Worm (Caenorhabditis elegans) whole organism, L3 larva: Measurements from ENCODE around the gene sto-3.

ENCODE experiments used
- ZK546.5 ChIP-seq: sonication (generic microtip); optimal IDR thresholded peaks from 2 replicates; lab custom pipeline; 2017; ENCODE audit warnings: missing biosample characterization, missing genetic modification characterization
- aly-2 ChIP-seq: fragments of 150-350 bp; optimal IDR thresholded peaks from 2 replicates; lab custom pipeline; 2014; ENCODE audit warnings: missing biosample characterization, missing genetic modification characterization
- ama-1 ChIP-seq: fragments of 150-350 bp; optimal IDR thresholded peaks from 2 replicates; lab custom pipeline; 2018
- ceh-16 ChIP-seq: sonication (generic microtip); optimal IDR thresholded peaks from 2 replicates; lab custom pipeline; 2017; ENCODE audit warnings: missing biosample characterization, missing genetic modification characterization
- ceh-28 ChIP-seq: fragments of 150-350 bp; optimal IDR thresholded peaks from 2 replicates; lab custom pipeline; 2014; ENCODE audit warnings: missing biosample characterization, missing genetic modification reagents, missing genetic modification characterization
- ceh-82 ChIP-seq: fragments of 150-350 bp; optimal IDR thresholded peaks from 2 replicates; lab custom pipeline; 2014; ENCODE audit warnings: missing biosample characterization, missing genetic modification characterization
- ceh-9 ChIP-seq: sonication (generic microtip); optimal IDR thresholded peaks from 2 replicates; lab custom pipeline; 2018; ENCODE audit warnings: missing biosample characterization, missing genetic modification characterization
- daf-12 ChIP-seq: fragments of 150-350 bp; optimal IDR thresholded peaks from 2 replicates; lab custom pipeline; 2014; ENCODE audit warnings: missing biosample characterization, missing genetic modification reagents, missing genetic modification characterization
- egl-27 ChIP-seq: sonication (generic microtip); optimal IDR thresholded peaks from 4 replicates; lab custom pipeline; 2017; ENCODE audit warnings: missing biosample characterization, missing genetic modification reagents, missing genetic modification characterization
- egl-5 ChIP-seq: fragments of 150-350 bp; optimal IDR thresholded peaks from 2 replicates; lab custom pipeline; 2017; ENCODE audit warnings: missing biosample characterization, missing genetic modification reagents, missing genetic modification characterization, inconsistent platforms
- elt-1 ChIP-seq: fragments of 150-350 bp; optimal IDR thresholded peaks from 2 replicates; lab custom pipeline; 2014; ENCODE audit warnings: missing biosample characterization, missing genetic modification characterization
- elt-2 ChIP-seq: sonication (generic microtip); optimal IDR thresholded peaks from 2 replicates; lab custom pipeline; 2016; ENCODE audit warnings: missing genetic modification reagents, mild to moderate bottlenecking, missing genetic modification characterization, missing compliant biosample characterization
- elt-3 ChIP-seq, 3 experiments: fragments of 150-350 bp in 1 of 3; sonication (generic microtip) in 2 of 3; optimal IDR thresholded peaks; 2 replicates in 2 of 3; 4 replicates in 1 of 3; lab custom pipeline; 2014 to 2017; ENCODE audit warnings: missing biosample characterization in 3 of 3, missing genetic modification characterization in 3 of 3
- eor-1 ChIP-seq, 2 experiments: fragments of 150-350 bp; optimal IDR thresholded peaks; 2 replicates each; lab custom pipeline; 2014 to 2018; ENCODE audit warnings: missing biosample characterization in 2 of 2, missing genetic modification characterization in 2 of 2
- fkh-10 ChIP-seq: sonication (generic microtip); optimal IDR thresholded peaks from 2 replicates; lab custom pipeline; 2017; ENCODE audit warnings: missing biosample characterization, missing genetic modification reagents, missing genetic modification characterization
- fkh-2 ChIP-seq: fragments of 150-350 bp; optimal IDR thresholded peaks from 2 replicates; lab custom pipeline; 2014; ENCODE audit warnings: missing biosample characterization, missing genetic modification reagents, missing genetic modification characterization
- hmg-11 ChIP-seq: sonication (generic microtip); optimal IDR thresholded peaks from 2 replicates; lab custom pipeline; 2016; ENCODE audit warnings: missing genetic modification characterization, missing compliant biosample characterization
- jun-1 ChIP-seq: fragments of 150-350 bp; optimal IDR thresholded peaks from 2 replicates; lab custom pipeline; 2014; ENCODE audit warnings: missing biosample characterization, missing genetic modification reagents, missing genetic modification characterization
- lin-15B ChIP-seq: fragments of 150-350 bp; optimal IDR thresholded peaks from 2 replicates; lab custom pipeline; 2014; ENCODE audit warnings: missing biosample characterization, missing genetic modification characterization
- lin-39 ChIP-seq: fragments of 150-350 bp; optimal IDR thresholded peaks from 2 replicates; lab custom pipeline; 2018; ENCODE audit warnings: missing biosample characterization, missing genetic modification reagents, missing genetic modification characterization
- mdl-1 ChIP-seq: fragments of 150-350 bp; optimal IDR thresholded peaks from 2 replicates; lab custom pipeline; 2014; ENCODE audit warnings: missing biosample characterization, missing genetic modification characterization
- mml-1 ChIP-seq: fragments of 150-350 bp; sonication (generic microtip); optimal IDR thresholded peaks from 3 replicates; lab custom pipeline; 2014; ENCODE audit warnings: missing biosample characterization, missing genetic modification characterization
- nfya-1 ChIP-seq: sonication (generic microtip); optimal IDR thresholded peaks from 2 replicates; lab custom pipeline; 2017; ENCODE audit warnings: missing genetic modification characterization, mild to moderate bottlenecking, missing compliant biosample characterization, antibody characterized with exemption, moderate library complexity; ENCODE audit not compliant: insufficient read depth
- nhr-12 ChIP-seq: fragments of 150-350 bp; optimal IDR thresholded peaks from 2 replicates; lab custom pipeline; 2014; ENCODE audit warnings: missing biosample characterization, missing genetic modification characterization
- nhr-23 ChIP-seq: fragments of 150-350 bp; optimal IDR thresholded peaks from 2 replicates; lab custom pipeline; 2014; ENCODE audit warnings: missing biosample characterization, missing genetic modification reagents, missing genetic modification characterization
- nhr-25 ChIP-seq: sonication (generic microtip); optimal IDR thresholded peaks from 2 replicates; lab custom pipeline; 2017; ENCODE audit warnings: missing biosample characterization, missing genetic modification characterization
- nhr-28 ChIP-seq: fragments of 150-350 bp; optimal IDR thresholded peaks from 2 replicates; lab custom pipeline; 2014; ENCODE audit warnings: missing biosample characterization, missing genetic modification characterization
- nhr-43 ChIP-seq: sonication (generic microtip); optimal IDR thresholded peaks from 2 replicates; lab custom pipeline; 2016; ENCODE audit warnings: mild to moderate bottlenecking, missing genetic modification characterization, missing compliant biosample characterization; ENCODE audit not compliant: poor library complexity, severe bottlenecking
- nhr-76 ChIP-seq: fragments of 150-350 bp; sonication (generic microtip); optimal IDR thresholded peaks from 5 replicates; lab custom pipeline; 2014; ENCODE audit warnings: missing biosample characterization, missing genetic modification characterization
- nhr-77 ChIP-seq: fragments of 150-350 bp; optimal IDR thresholded peaks from 2 replicates; lab custom pipeline; 2014; ENCODE audit warnings: missing biosample characterization, missing genetic modification characterization
- pha-4 ChIP-seq: fragments of 150-350 bp; optimal IDR thresholded peaks from 2 replicates; lab custom pipeline; 2014; ENCODE audit warnings: missing biosample characterization, missing genetic modification reagents, missing genetic modification characterization
- pqm-1 ChIP-seq: fragments of 150-350 bp; optimal IDR thresholded peaks from 2 replicates; lab custom pipeline; 2017; ENCODE audit warnings: missing biosample characterization, missing genetic modification characterization, inconsistent platforms
- sea-2 ChIP-seq: fragments of 150-350 bp; sonication (generic microtip); optimal IDR thresholded peaks from 4 replicates; lab custom pipeline; 2014; ENCODE audit warnings: missing biosample characterization, missing genetic modification reagents, missing genetic modification characterization
- snpc-4 ChIP-seq: fragments of 150-350 bp; optimal IDR thresholded peaks from 2 replicates; lab custom pipeline; 2014; ENCODE audit warnings: missing biosample characterization, missing genetic modification characterization
- unc-62 ChIP-seq: fragments of 150-350 bp; sonication (generic microtip); optimal IDR thresholded peaks from 4 replicates; lab custom pipeline; 2014; ENCODE audit warnings: missing biosample characterization, missing genetic modification reagents, missing genetic modification characterization
- zag-1 ChIP-seq: fragments of 150-350 bp; optimal IDR thresholded peaks from 2 replicates; lab custom pipeline; 2014; ENCODE audit warnings: missing biosample characterization, missing genetic modification characterization

Gene sto-3

ce11 chrX:11621997-11622396 is at the start of gene sto-3:
Gene sto-3, minus strand, starts transcription at chrX:11622097.
- TF ChIP-seq nhr-77, result no peak
- TF ChIP-seq egl-27 (tag; lab: Kevin White, UChicago), result no peak
- no peak for TF ChIP-seq lin-15B (tag; lab: Kevin White, UChicago)
- TF ChIP-seq nhr-23 (tag; lab: Kevin White, UChicago), result no peak
- TF ChIP-seq pqm-1 (tag; lab: Kevin White, UChicago), result no peak
- no peak for TF ChIP-seq nhr-12 (tag; lab: Kevin White, UChicago)
- no peak for TF ChIP-seq lin-39 (tag; lab: Kevin White, UChicago)
- no peak for TF ChIP-seq ceh-9 (tag; lab: Kevin White, UChicago)
- TF ChIP-seq ceh-82 (tag; lab: Kevin White, UChicago), result no peak
- no peak for TF ChIP-seq snpc-4 (tag; lab: Kevin White, UChicago)
- TF ChIP-seq ceh-28, result no peak

ce11 chrX:11666545-11667177 is 44.8 kb upstream of the sto-3 start, which contains the start of gene noca-2:
Gene noca-2, plus strand, starts transcription at chrX:11667127.
- no peak for TF ChIP-seq elt-2 (tag; lab: Kevin White, UChicago)
- TF ChIP-seq unc-62 (GFP tag; lab: Kevin White, UChicago), result peak; percentile 2
- peak; percentile 48 for TF ChIP-seq hmg-11 (tag; lab: Kevin White, UChicago)
- no peak for TF ChIP-seq elt-3 (tag; optimal IDR thresholded peaks at IDR 0.05; lab: Kevin White, UChicago)
- TF ChIP-seq pha-4, result peak; percentile 38
- no peak for TF ChIP-seq eor-1 (tag; optimal IDR thresholded peaks at IDR 0.05; lab: Kevin White, UChicago)
- peak; percentile 60 for TF ChIP-seq lin-39 (tag; lab: Kevin White, UChicago)
- no peak for TF ChIP-seq ama-1 (lab: Kevin White, UChicago)
- TF ChIP-seq nfya-1 (tag; lab: Kevin White, UChicago), result peak; percentile 77
- peak; percentile 29 for TF ChIP-seq egl-5
- no peak for TF ChIP-seq nhr-23 (tag; lab: Kevin White, UChicago)
- peak; percentile 8 for TF ChIP-seq pqm-1 (tag; lab: Kevin White, UChicago)
- TF ChIP-seq sea-2, result no peak
- no peak for TF ChIP-seq ceh-16

ce11 chrX:11665522-11666017 is 43.7 kb upstream of the sto-3 start:
- TF ChIP-seq mml-1 (tag; lab: Kevin White, UChicago) (no peak), nhr-25 (tag; lab: Kevin White, UChicago) (peak; percentile 80), elt-1 (tag; lab: Kevin White, UChicago) (peak; percentile 16)

ce11 chrX:11664184-11664583 is 42.3 kb upstream of the sto-3 start:
- TF ChIP-seq pha-4, result peak; percentile 64
- TF ChIP-seq daf-12, result no peak
- TF ChIP-seq, all 47 proteins: peak for 1

- TF ChIP-seq nhr-76 (tag; lab: Kevin White, UChicago) (no peak), pha-4 (peak; percentile 4), unc-62 (GFP tag; lab: Kevin White, UChicago) (no peak), ceh-28 (peak; percentile 7), hmg-11 (tag; lab: Kevin White, UChicago) (peak; percentile 16), aly-2 (tag; lab: Kevin White, UChicago) (no peak)
Observed at ce11 chrX:11662557-11662956, 40.7 kb upstream of the sto-3 start.

ce11 chrX:11662069-11662468 is 40.2 kb upstream of the sto-3 start:
- TF ChIP-seq pha-4 (peak; percentile 45), zag-1 (tag; lab: Kevin White, UChicago) (no peak)
- TF ChIP-seq, all 47 proteins: peak for 1

ce11 chrX:11661625-11662024 is 39.7 kb upstream of the sto-3 start, which contains the start of gene sfxn-1.5:
Gene sfxn-1.5, minus strand, starts transcription at chrX:11661660.
- TF ChIP-seq elt-2 (tag; lab: Kevin White, UChicago), result peak; percentile 99
- TF ChIP-seq fkh-2 (tag; lab: Kevin White, UChicago), result no peak
- TF ChIP-seq ZK546.5 (tag; lab: Kevin White, UChicago), result no peak
- no peak for TF ChIP-seq nhr-43 (tag; lab: Kevin White, UChicago)
- peak; percentile 98 for TF ChIP-seq pqm-1 (tag; lab: Kevin White, UChicago)
- no peak for TF ChIP-seq zag-1 (tag; lab: Kevin White, UChicago)
- no peak for TF ChIP-seq ceh-28
- TF ChIP-seq ceh-82 (tag; lab: Kevin White, UChicago), result no peak
- no peak for TF ChIP-seq fkh-10 (GFP tag; lab: Kevin White, UChicago)
- no peak for TF ChIP-seq nhr-28
- TF ChIP-seq snpc-4 (tag; lab: Kevin White, UChicago), result no peak
- TF ChIP-seq jun-1 (tag; lab: Kevin White, UChicago), result peak; percentile 68
- no peak for TF ChIP-seq ama-1 (lab: Kevin White, UChicago)
- TF ChIP-seq elt-3 (tag; optimal IDR thresholded peaks at IDR 0.05; lab: Kevin White, UChicago), result peak in 1 of 3 experiments; percentile 38
- peak; percentile 66 for TF ChIP-seq pha-4
- TF ChIP-seq mdl-1 (tag; lab: Kevin White, UChicago), result peak; percentile 69
- TF ChIP-seq sea-2, result no peak
- no peak for TF ChIP-seq nfya-1 (tag; lab: Kevin White, UChicago)
